Worm (Caenorhabditis elegans) whole organism, L3 larva: ENCODE data around the gene srd-44.

Experiments
- ZK546.5 ChIP-seq: sonication (generic microtip); optimal IDR thresholded peaks from 2 replicates; lab custom pipeline; 2017; ENCODE audit warnings: missing biosample characterization, missing genetic modification characterization
- ama-1 ChIP-seq: fragments of 150-350 bp; optimal IDR thresholded peaks from 2 replicates; lab custom pipeline; 2018
- ceh-28 ChIP-seq: fragments of 150-350 bp; optimal IDR thresholded peaks from 2 replicates; lab custom pipeline; 2014; ENCODE audit warnings: missing biosample characterization, missing genetic modification reagents, missing genetic modification characterization
- ceh-82 ChIP-seq: fragments of 150-350 bp; optimal IDR thresholded peaks from 2 replicates; lab custom pipeline; 2014; ENCODE audit warnings: missing biosample characterization, missing genetic modification characterization
- elt-3 ChIP-seq, 3 experiments: fragments of 150-350 bp in 1 of 3; sonication (generic microtip) in 2 of 3; optimal IDR thresholded peaks; 2 replicates in 2 of 3; 4 replicates in 1 of 3; lab custom pipeline; 2014 to 2017; ENCODE audit warnings: missing biosample characterization in 3 of 3, missing genetic modification characterization in 3 of 3
- jun-1 ChIP-seq: fragments of 150-350 bp; optimal IDR thresholded peaks from 2 replicates; lab custom pipeline; 2014; ENCODE audit warnings: missing biosample characterization, missing genetic modification reagents, missing genetic modification characterization
- nhr-28 ChIP-seq: fragments of 150-350 bp; optimal IDR thresholded peaks from 2 replicates; lab custom pipeline; 2014; ENCODE audit warnings: missing biosample characterization, missing genetic modification characterization
- nhr-43 ChIP-seq: sonication (generic microtip); optimal IDR thresholded peaks from 2 replicates; lab custom pipeline; 2016; ENCODE audit warnings: mild to moderate bottlenecking, missing genetic modification characterization, missing compliant biosample characterization; ENCODE audit not compliant: poor library complexity, severe bottlenecking
- skn-1 ChIP-seq: fragments of 150-350 bp; optimal IDR thresholded peaks from 2 replicates; lab custom pipeline; 2014; ENCODE audit warnings: missing biosample characterization, missing genetic modification characterization
- snpc-4 ChIP-seq: fragments of 150-350 bp; optimal IDR thresholded peaks from 2 replicates; lab custom pipeline; 2014; ENCODE audit warnings: missing biosample characterization, missing genetic modification characterization
- unc-39 ChIP-seq: sonication (generic microtip); optimal IDR thresholded peaks from 4 replicates; lab custom pipeline; 2017; ENCODE audit warnings: missing biosample characterization, missing genetic modification characterization
- unc-62 ChIP-seq: fragments of 150-350 bp; sonication (generic microtip); optimal IDR thresholded peaks from 4 replicates; lab custom pipeline; 2014; ENCODE audit warnings: missing biosample characterization, missing genetic modification reagents, missing genetic modification characterization
- zag-1 ChIP-seq: fragments of 150-350 bp; optimal IDR thresholded peaks from 2 replicates; lab custom pipeline; 2014; ENCODE audit warnings: missing biosample characterization, missing genetic modification characterization
- ztf-11 ChIP-seq: fragments of 150-350 bp; optimal IDR thresholded peaks from 2 replicates; lab custom pipeline; 2014; ENCODE audit warnings: missing biosample characterization, missing genetic modification characterization

DNA sequence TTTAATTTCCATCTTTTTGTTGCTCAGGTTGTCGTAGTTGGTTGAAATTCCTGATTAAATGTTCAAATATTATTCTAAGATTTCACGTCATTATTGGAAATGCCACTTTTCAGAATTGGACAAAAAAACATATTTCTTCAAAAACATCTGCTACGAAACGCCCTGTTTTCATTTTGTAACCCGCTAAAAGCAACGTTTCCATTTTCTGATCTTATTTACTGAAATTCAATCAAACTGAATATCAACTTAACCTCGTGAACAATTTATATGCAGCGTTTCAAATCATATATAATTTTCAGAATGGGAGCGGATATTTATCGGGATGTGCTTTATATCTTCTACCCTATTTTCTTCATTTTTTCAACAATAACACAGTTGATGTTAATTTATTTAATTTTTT is 14.8 kb upstream of the srd-44 start, which contains the start of gene srd-40:
- TF ChIP-seq skn-1 (no peak), jun-1 (tag; lab: Kevin White, UChicago) (no peak), zag-1 (tag; lab: Kevin White, UChicago) (no peak), ceh-82 (tag; lab: Kevin White, UChicago) (no peak), unc-39 (tag; lab: Kevin White, UChicago) (no peak), snpc-4 (no peak), unc-62 (GFP tag; lab: Kevin White, UChicago) (no peak), ztf-11 (tag; lab: Kevin White, UChicago) (no peak), elt-3 (tag; optimal IDR thresholded peaks at IDR 0.05; lab: Kevin White, UChicago) (no peak), ZK546.5 (tag; lab: Kevin White, UChicago) (no peak), ama-1 (lab: Kevin White, UChicago) (no peak), ceh-28 (tag; lab: Kevin White, UChicago) (no peak), nhr-28 (tag; lab: Kevin White, UChicago) (no peak), nhr-43 (tag; lab: Kevin White, UChicago) (no peak)
